Worm (Caenorhabditis elegans) whole organism, young adult: Measurements from ENCODE around the gene gpch-1.

ENCODE experiments used
- F37B4.10 ChIP-seq: fragments of 200-800 bp; sonication (Bioruptor generic); IDR thresholded peaks from 2 replicates; pipeline ENCODE4 v1.3.6; 2022; ENCODE audit warnings: missing genetic modification characterization, missing compliant biosample characterization
- F55B11.4 ChIP-seq: sonication (generic microtip); optimal IDR thresholded peaks from 2 replicates; lab custom pipeline; 2016; ENCODE audit warnings: missing compliant biosample characterization, missing genetic modification characterization, borderline replicate concordance; ENCODE audit not compliant: insufficient read depth
- T26A5.8 ChIP-seq: sonication (generic microtip); optimal IDR thresholded peaks from 2 replicates; lab custom pipeline; 2016; ENCODE audit warnings: missing genetic modification characterization, missing compliant biosample characterization
- akir-1 ChIP-seq: fragments of 200-800 bp; sonication (Bioruptor generic); optimal IDR thresholded peaks from 2 replicates; lab custom pipeline; 2018; ENCODE audit warnings: mild to moderate bottlenecking, missing genetic modification characterization, moderate library complexity, missing compliant biosample characterization
- efl-1 ChIP-seq: fragments of 150-350 bp; optimal IDR thresholded peaks from 2 replicates; lab custom pipeline; 2014; ENCODE audit warnings: missing biosample characterization, missing genetic modification reagents, missing genetic modification characterization
- nfya-2 ChIP-seq: fragments of 200-800 bp; sonication (Bioruptor generic); IDR thresholded peaks from 2 replicates; pipeline ENCODE4 v1.3.6; 2022; ENCODE audit warnings: missing genetic modification reagents, missing genetic modification characterization, missing compliant biosample characterization
- rcor-1 ChIP-seq: fragments of 200-800 bp; sonication (Bioruptor generic); IDR thresholded peaks from 2 replicates; pipeline ENCODE4 v1.3.6; 2022; ENCODE audit warnings: missing genetic modification reagents, missing genetic modification characterization, missing compliant biosample characterization
- repo-1 ChIP-seq: sonication (generic microtip); optimal IDR thresholded peaks from 2 replicates; lab custom pipeline; 2017; ENCODE audit warnings: mild to moderate bottlenecking, missing genetic modification characterization, missing compliant biosample characterization
- tbx-9 ChIP-seq: sonication (generic microtip); optimal IDR thresholded peaks from 2 replicates; lab custom pipeline; 2016; ENCODE audit warnings: borderline replicate concordance, missing genetic modification characterization, inconsistent platforms, missing compliant biosample characterization
- unc-130 ChIP-seq: sonication (generic microtip); optimal IDR thresholded peaks from 2 replicates; lab custom pipeline; 2016; ENCODE audit warnings: missing genetic modification reagents, missing genetic modification characterization, missing compliant biosample characterization
- zfh-2 ChIP-seq: fragments of 200-800 bp; sonication (Bioruptor generic); conservative IDR thresholded peaks from 2 replicates; pipeline ENCODE4 v1.3.6; 2022; ENCODE audit warnings: missing genetic modification reagents, missing genetic modification characterization, missing compliant biosample characterization

- no peak for TF ChIP-seq F55B11.4 (tag; lab: Kevin White, UChicago)
- no peak for TF ChIP-seq T26A5.8
- TF ChIP-seq efl-1 (GFP tag; lab: Kevin White, UChicago), result no peak
- TF ChIP-seq F37B4.10 (GFP tag; lab: Robert Waterston, UW), result no peak
- TF ChIP-seq unc-130 (GFP tag; lab: Kevin White, UChicago), result no peak
- TF ChIP-seq tbx-9 (tag; lab: Kevin White, UChicago), result no peak
- TF ChIP-seq repo-1 (tag; lab: Kevin White, UChicago), result no peak
- TF ChIP-seq nfya-2 (GFP tag; lab: Robert Waterston, UW), result no peak
- no peak for TF ChIP-seq rcor-1
- no peak for TF ChIP-seq akir-1 (GFP tag; lab: Kevin White, UChicago)
- no peak for TF ChIP-seq zfh-2 (GFP tag; lab: Robert Waterston, UW)
These were observed 1.2 kb upstream of the gpch-1 start, which contains the start of gene prdx-3 for ce11 chrIII:4407144-4407543.
